Worm (Caenorhabditis elegans) whole organism, L3 larva: Measurements from ENCODE around the gene srd-67.

Experiments
- ceh-28 ChIP-seq: fragments of 150-350 bp; optimal IDR thresholded peaks from 2 replicates; lab custom pipeline; 2014; ENCODE audit warnings: missing biosample characterization, missing genetic modification reagents, missing genetic modification characterization
- ceh-9 ChIP-seq: sonication (generic microtip); optimal IDR thresholded peaks from 2 replicates; lab custom pipeline; 2018; ENCODE audit warnings: missing biosample characterization, missing genetic modification characterization
- fkh-2 ChIP-seq: fragments of 150-350 bp; optimal IDR thresholded peaks from 2 replicates; lab custom pipeline; 2014; ENCODE audit warnings: missing biosample characterization, missing genetic modification reagents, missing genetic modification characterization
- nhr-11 ChIP-seq: fragments of 150-350 bp; optimal IDR thresholded peaks from 2 replicates; lab custom pipeline; 2014; ENCODE audit warnings: missing biosample characterization, missing genetic modification characterization
- nhr-28 ChIP-seq: fragments of 150-350 bp; optimal IDR thresholded peaks from 2 replicates; lab custom pipeline; 2014; ENCODE audit warnings: missing biosample characterization, missing genetic modification characterization
- nhr-76 ChIP-seq: fragments of 150-350 bp; sonication (generic microtip); optimal IDR thresholded peaks from 5 replicates; lab custom pipeline; 2014; ENCODE audit warnings: missing biosample characterization, missing genetic modification characterization
- pha-4 ChIP-seq: fragments of 150-350 bp; optimal IDR thresholded peaks from 2 replicates; lab custom pipeline; 2014; ENCODE audit warnings: missing biosample characterization, missing genetic modification reagents, missing genetic modification characterization
- sea-2 ChIP-seq: fragments of 150-350 bp; sonication (generic microtip); optimal IDR thresholded peaks from 4 replicates; lab custom pipeline; 2014; ENCODE audit warnings: missing biosample characterization, missing genetic modification reagents, missing genetic modification characterization
- ztf-11 ChIP-seq: fragments of 150-350 bp; optimal IDR thresholded peaks from 2 replicates; lab custom pipeline; 2014; ENCODE audit warnings: missing biosample characterization, missing genetic modification characterization

DNA sequence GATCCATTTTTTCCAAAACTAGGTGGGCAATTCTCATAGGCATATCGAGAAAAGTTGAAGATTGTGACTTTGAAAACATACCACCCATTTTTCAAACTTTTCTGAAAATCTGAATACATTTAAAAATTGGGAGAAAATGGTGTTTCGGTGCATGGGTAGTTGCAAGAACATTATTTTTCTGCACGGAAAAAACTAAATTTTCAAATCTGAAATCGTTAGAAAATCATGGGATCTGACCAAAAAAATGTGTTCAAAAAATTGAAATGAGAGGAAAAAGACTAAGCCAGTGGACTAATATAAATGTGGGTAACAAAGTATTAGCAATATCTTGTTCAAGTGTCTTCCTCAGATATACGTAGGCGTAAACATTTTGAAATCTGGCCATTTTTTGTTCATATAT, 13.2 kb upstream of the srd-67 start, which contains the start of gene fbxa-43:
- no peak for TF ChIP-seq fkh-2 (tag; lab: Kevin White, UChicago)
- no peak for TF ChIP-seq nhr-11
- no peak for TF ChIP-seq sea-2 (GFP tag; lab: Kevin White, UChicago)
- no peak for TF ChIP-seq nhr-28 (tag; lab: Kevin White, UChicago)
- no peak for TF ChIP-seq pha-4 (tag; lab: Kevin White, UChicago)
- no peak for TF ChIP-seq ceh-9 (tag; lab: Kevin White, UChicago)
- no peak for TF ChIP-seq ceh-28 (tag; lab: Kevin White, UChicago)
- no peak for TF ChIP-seq nhr-76 (tag; lab: Kevin White, UChicago)
- TF ChIP-seq ztf-11 (tag; lab: Kevin White, UChicago): no peak
